Worm (Caenorhabditis elegans) whole organism, L1 larva: ENCODE results near the gene nhr-125.
"Not testable (repeated sequence)": the region's sequence is repeated elsewhere in the genome, so short reads cannot be mapped to it uniquely, and the experiment has no call there.

Experiments
- C34B4.2 ChIP-seq: sonication (generic microtip); optimal IDR thresholded peaks from 2 replicates; lab custom pipeline; 2017; ENCODE audit warnings: mild to moderate bottlenecking, missing genetic modification characterization, missing compliant biosample characterization
- Y116A8C.19 ChIP-seq: sonication (generic microtip); optimal IDR thresholded peaks from 2 replicates; lab custom pipeline; 2016; ENCODE audit warnings: missing compliant biosample characterization, missing genetic modification characterization, borderline replicate concordance
- aha-1 ChIP-seq: fragments of 150-350 bp; optimal IDR thresholded peaks from 2 replicates; lab custom pipeline; 2014; ENCODE audit warnings: missing biosample characterization, missing genetic modification characterization
- ceh-88 ChIP-seq: fragments of 200-800 bp; sonication (Bioruptor generic); IDR thresholded peaks from 2 replicates; pipeline ENCODE4 v1.3.6; 2022; ENCODE audit warnings: missing genetic modification characterization, missing compliant biosample characterization
- ceh-90 ChIP-seq: sonication (generic microtip); optimal IDR thresholded peaks from 2 replicates; lab custom pipeline; 2016; ENCODE audit warnings: missing genetic modification characterization, missing compliant biosample characterization
- ces-1 ChIP-seq: fragments of 150-350 bp; optimal IDR thresholded peaks from 2 replicates; lab custom pipeline; 2014; ENCODE audit warnings: missing biosample characterization, missing genetic modification reagents, missing genetic modification characterization
- dpl-1 ChIP-seq, 3 experiments: fragments of 150-350 bp in 2 of 3; sonication (generic microtip) in 1 of 3; optimal IDR thresholded peaks; 2 replicates each; lab custom pipeline; 2014 to 2017; ENCODE audit warnings: missing biosample characterization in 3 of 3, missing genetic modification characterization in 3 of 3, missing genetic modification reagents in 3 of 3
- efl-1 ChIP-seq, 4 experiments: fragments of 150-350 bp; optimal IDR thresholded peaks in 3 of 4; peaks in 1 of 4; 1 replicate in 1 of 4; 2 replicates in 3 of 4; lab custom pipeline; 2014; ENCODE audit warnings: missing biosample characterization in 2 of 4, missing genetic modification characterization in 2 of 4, missing genetic modification reagents in 2 of 4
- elt-3 ChIP-seq, 6 experiments: fragments of 150-350 bp in 1 of 6; sonication (generic microtip); optimal IDR thresholded peaks; 2 replicates each; lab custom pipeline; 2017 to 2018; ENCODE audit warnings: missing biosample characterization in 6 of 6, missing genetic modification characterization in 6 of 6, inconsistent platforms in 1 of 6
- fkh-8 ChIP-seq: sonication (generic microtip); optimal IDR thresholded peaks from 2 replicates; lab custom pipeline; 2016; ENCODE audit warnings: mild to moderate bottlenecking, missing genetic modification characterization, missing compliant biosample characterization
- grh-1 ChIP-seq: fragments of 200-800 bp; sonication (Bioruptor generic); IDR thresholded peaks from 2 replicates; pipeline ENCODE4 v1.3.6; 2022; ENCODE audit warnings: missing genetic modification reagents, missing genetic modification characterization, missing compliant biosample characterization
- hpl-2 ChIP-seq: fragments of 150-350 bp; optimal IDR thresholded peaks from 2 replicates; lab custom pipeline; 2014; ENCODE audit warnings: missing biosample characterization, missing genetic modification reagents, missing genetic modification characterization
- jun-1 ChIP-seq: fragments of 150-350 bp; optimal IDR thresholded peaks from 2 replicates; lab custom pipeline; 2014; ENCODE audit warnings: missing biosample characterization, missing genetic modification reagents, missing genetic modification characterization
- lin-14 ChIP-seq: fragments of 200-800 bp; sonication (Bioruptor generic); optimal IDR thresholded peaks from 2 replicates; lab custom pipeline; 2018; ENCODE audit warnings: mild to moderate bottlenecking, missing genetic modification characterization, moderate library complexity, missing compliant biosample characterization
- lin-35 ChIP-seq, 2 experiments: fragments of 150-350 bp; optimal IDR thresholded peaks; 2 replicates each; lab custom pipeline; 2014; ENCODE audit warnings: missing biosample characterization in 2 of 2, missing genetic modification characterization in 2 of 2, missing genetic modification reagents in 2 of 2
- lin-39 ChIP-seq: fragments of 150-350 bp; optimal IDR thresholded peaks from 2 replicates; lab custom pipeline; 2014; ENCODE audit warnings: missing biosample characterization, missing genetic modification reagents, missing genetic modification characterization
- lsy-2 ChIP-seq, 2 experiments: fragments of 150-350 bp; optimal IDR thresholded peaks; 2 replicates each; lab custom pipeline; 2014; ENCODE audit warnings: missing biosample characterization in 2 of 2, missing genetic modification characterization in 2 of 2
- mef-2 ChIP-seq: fragments of 150-350 bp; optimal IDR thresholded peaks from 2 replicates; lab custom pipeline; 2014; ENCODE audit warnings: missing biosample characterization, missing genetic modification characterization
- nhr-12 ChIP-seq: sonication (generic microtip); optimal IDR thresholded peaks from 2 replicates; lab custom pipeline; 2017; ENCODE audit warnings: missing biosample characterization, missing genetic modification characterization
- nhr-19 ChIP-seq: fragments of 200-800 bp; sonication (Bioruptor generic); conservative IDR thresholded peaks from 2 replicates; pipeline ENCODE4 v1.3.6; 2022; ENCODE audit warnings: missing genetic modification characterization, missing compliant biosample characterization
- nhr-47 ChIP-seq: sonication (generic microtip); optimal IDR thresholded peaks from 2 replicates; lab custom pipeline; 2016; ENCODE audit warnings: mild to moderate bottlenecking, missing genetic modification characterization, moderate library complexity, missing compliant biosample characterization
- nhr-71 ChIP-seq: sonication (generic microtip); optimal IDR thresholded peaks from 2 replicates; lab custom pipeline; 2016; ENCODE audit warnings: mild to moderate bottlenecking, missing genetic modification characterization, moderate library complexity, missing compliant biosample characterization
- nhr-76 ChIP-seq: sonication (generic microtip); optimal IDR thresholded peaks from 2 replicates; lab custom pipeline; 2017; ENCODE audit warnings: missing biosample characterization, missing genetic modification characterization
- nhr-77 ChIP-seq: fragments of 150-350 bp; optimal IDR thresholded peaks from 2 replicates; lab custom pipeline; 2014; ENCODE audit warnings: missing biosample characterization, missing genetic modification characterization
- nhr-85 ChIP-seq: sonication (generic microtip); peaks from one replicate; lab custom pipeline; 2016; ENCODE audit warnings: missing genetic modification characterization, inconsistent platforms, missing compliant biosample characterization
- pax-3 ChIP-seq: fragments of 200-800 bp; sonication (Bioruptor generic); optimal IDR thresholded peaks from 2 replicates; lab custom pipeline; 2018; ENCODE audit warnings: mild to moderate bottlenecking, missing genetic modification characterization, moderate library complexity, missing compliant biosample characterization
- skn-1 ChIP-seq: fragments of 150-350 bp; optimal IDR thresholded peaks from 2 replicates; lab custom pipeline; 2014; ENCODE audit warnings: missing biosample characterization, missing genetic modification characterization
- snu-23 ChIP-seq: sonication (generic microtip); optimal IDR thresholded peaks from 2 replicates; lab custom pipeline; 2016; ENCODE audit warnings: missing genetic modification characterization, missing compliant biosample characterization
- swsn-7 ChIP-seq: sonication (generic microtip); optimal IDR thresholded peaks from 2 replicates; lab custom pipeline; 2016; ENCODE audit warnings: missing genetic modification characterization, missing compliant biosample characterization
- tbx-2 ChIP-seq: sonication (generic microtip); optimal IDR thresholded peaks from 2 replicates; lab custom pipeline; 2016; ENCODE audit warnings: missing genetic modification characterization, missing compliant biosample characterization
- tlp-1 ChIP-seq: fragments of 150-350 bp; optimal IDR thresholded peaks from 2 replicates; lab custom pipeline; 2014; ENCODE audit warnings: missing biosample characterization, missing genetic modification characterization
- vab-15 ChIP-seq: sonication (generic microtip); optimal IDR thresholded peaks from 2 replicates; lab custom pipeline; 2017; ENCODE audit warnings: missing genotype, mild to moderate bottlenecking, missing genetic modification characterization, missing compliant biosample characterization
- xbp-1 ChIP-seq: sonication (generic microtip); optimal IDR thresholded peaks from 2 replicates; lab custom pipeline; 2016; ENCODE audit warnings: missing genetic modification characterization, missing compliant biosample characterization

The nhr-125 gene

DNA sequence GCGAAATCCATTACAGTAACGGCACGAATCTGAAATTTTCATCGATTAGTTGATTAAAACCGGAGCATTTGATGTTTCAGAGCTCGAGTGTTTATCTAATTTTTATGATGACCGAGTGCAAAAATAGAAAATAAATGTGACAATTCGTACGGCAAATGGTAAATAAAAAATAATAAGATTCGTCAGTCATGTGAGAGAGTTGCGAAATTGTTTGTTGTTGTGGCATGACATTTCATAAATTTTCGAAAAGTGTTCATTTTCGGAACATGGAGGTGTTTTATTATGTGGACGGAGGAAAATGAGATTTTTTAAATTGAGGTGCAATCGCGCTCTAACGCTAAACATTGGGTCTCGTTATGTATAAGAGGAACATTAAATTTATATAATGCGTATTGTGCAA, 16.4 kb upstream of the nhr-125 start:
- TF ChIP-seq jun-1 (tag; lab: Kevin White, UChicago), result no peak
- peak; percentile 13 for TF ChIP-seq skn-1 (tag; lab: Kevin White, UChicago)
- no peak for TF ChIP-seq ces-1 (GFP tag; lab: Kevin White, UChicago)

DNA sequence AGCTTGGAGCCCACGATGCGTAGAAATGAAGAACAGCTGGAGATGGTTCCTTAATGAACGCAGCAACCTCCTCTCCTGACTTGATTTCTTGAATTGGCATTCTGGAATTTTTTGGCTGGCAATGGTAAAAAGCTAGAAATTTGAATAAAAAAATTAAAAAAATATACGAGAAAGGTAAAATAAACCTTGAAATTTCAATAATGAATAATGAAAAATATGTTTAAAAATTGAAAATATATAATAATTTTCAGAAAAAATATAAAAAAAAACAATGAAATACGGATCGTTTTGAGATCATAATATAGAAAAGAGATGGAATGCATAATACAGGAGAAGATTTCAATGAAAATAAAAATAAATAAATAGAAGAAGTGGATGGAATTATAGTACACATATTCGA, 15.9 kb upstream of the nhr-125 start, which contains the start of gene glrx-3:
Gene glrx-3, minus strand, starts transcription at position 101 of the 400 bp plus-strand sequence.
- TF ChIP-seq ceh-90 (tag; lab: Kevin White, UChicago) (no peak), pax-3 (no peak), snu-23 (GFP tag; lab: Kevin White, UChicago) (no peak), aha-1 (no peak), grh-1 (GFP tag; lab: Robert Waterston, UW) (no peak), ceh-88 (no peak), lin-39 (tag; lab: Kevin White, UChicago) (no peak), hpl-2 (GFP tag; lab: Kevin White, UChicago) (no peak), mef-2 (tag; lab: Kevin White, UChicago) (no peak), nhr-76 (tag; lab: Kevin White, UChicago) (no peak), nhr-19 (GFP tag; lab: Robert Waterston, UW) (no peak), tlp-1 (tag; lab: Kevin White, UChicago) (no peak), fkh-8 (tag; lab: Kevin White, UChicago) (no peak), nhr-77 (tag; lab: Kevin White, UChicago) (no peak)

DNA sequence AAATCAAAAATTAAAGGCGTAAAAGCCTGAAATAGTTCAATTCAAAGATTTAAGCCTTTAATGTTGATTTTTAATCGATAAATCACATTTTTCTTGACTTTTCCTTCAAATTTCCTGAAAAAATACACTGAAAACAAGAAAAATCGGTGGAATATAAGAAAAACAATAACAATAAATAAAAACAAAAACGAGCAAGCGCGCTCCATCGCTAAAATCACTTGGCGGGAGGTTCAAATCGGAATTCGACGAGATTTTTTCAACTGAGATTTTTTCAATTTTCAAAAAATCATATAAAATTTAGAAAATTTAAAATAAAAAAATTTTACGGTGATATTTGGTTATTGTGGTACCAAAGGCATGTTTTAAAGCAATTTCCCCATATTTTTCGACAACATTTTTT, 14.2 kb upstream of the nhr-125 start:
- TF ChIP-seq xbp-1 (tag; lab: Kevin White, UChicago) (peak; percentile 8), nhr-12 (no peak), swsn-7 (tag; lab: Kevin White, UChicago) (no peak), dpl-1 (GFP tag; optimal IDR thresholded peaks at IDR 0.05; lab: Kevin White, UChicago) (peak; percentile 35 to 80 (median 53)), C34B4.2 (tag; lab: Kevin White, UChicago) (no peak), nhr-71 (tag; lab: Kevin White, UChicago) (peak; percentile 3), lin-35 (GFP tag; optimal IDR thresholded peaks at IDR 0.05; lab: Kevin White, UChicago) (peak; percentile 60 to 68), efl-1 (optimal IDR thresholded peaks at IDR 0.05; lab: Kevin White, UChicago) (peak; percentile 81 to 86), efl-1 (GFP tag; optimal IDR thresholded peaks at IDR 0.05 in 1 of 2; lab: Kevin White, UChicago) (peak; percentile 85 to 98), lsy-2 (tag; optimal IDR thresholded peaks at IDR 0.05; lab: Kevin White, UChicago) (peak in 1 of 2 experiments; percentile 2), nhr-47 (tag; lab: Kevin White, UChicago) (peak; percentile 12), Y116A8C.19 (tag; lab: Kevin White, UChicago) (no peak), elt-3 (tag; optimal IDR thresholded peaks at IDR 0.05; lab: Kevin White, UChicago) (no peak)

DNA sequence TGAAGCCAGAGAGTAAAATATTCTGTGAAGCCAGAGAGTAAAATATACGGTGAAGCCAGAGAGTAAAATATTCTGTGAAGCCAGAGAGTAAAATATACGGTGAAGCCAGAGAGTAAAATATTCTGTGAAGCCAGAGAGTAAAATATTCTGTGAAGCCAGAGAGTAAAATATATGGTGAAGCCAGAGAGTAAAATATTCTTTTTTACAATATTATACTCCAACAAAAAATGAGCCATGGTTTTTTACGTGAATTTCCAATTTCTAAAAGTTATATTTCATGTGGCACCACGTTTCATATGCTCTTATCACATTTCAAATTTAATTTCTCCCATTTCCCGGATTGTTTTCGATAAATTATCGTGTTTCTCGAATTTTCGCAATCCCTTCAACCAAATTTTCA, 11.1 kb upstream of the nhr-125 start, which contains the start of gene irld-1:
Gene irld-1, plus strand, starts transcription at position 301 of the 400 bp plus-strand sequence.
- not testable (repeated sequence) for TF ChIP-seq lin-14 (GFP tag; lab: Kevin White, UChicago); hpl-2 (GFP tag; lab: Kevin White, UChicago); dpl-1 (GFP tag; optimal IDR thresholded peaks at IDR 0.05; lab: Kevin White, UChicago)

DNA sequence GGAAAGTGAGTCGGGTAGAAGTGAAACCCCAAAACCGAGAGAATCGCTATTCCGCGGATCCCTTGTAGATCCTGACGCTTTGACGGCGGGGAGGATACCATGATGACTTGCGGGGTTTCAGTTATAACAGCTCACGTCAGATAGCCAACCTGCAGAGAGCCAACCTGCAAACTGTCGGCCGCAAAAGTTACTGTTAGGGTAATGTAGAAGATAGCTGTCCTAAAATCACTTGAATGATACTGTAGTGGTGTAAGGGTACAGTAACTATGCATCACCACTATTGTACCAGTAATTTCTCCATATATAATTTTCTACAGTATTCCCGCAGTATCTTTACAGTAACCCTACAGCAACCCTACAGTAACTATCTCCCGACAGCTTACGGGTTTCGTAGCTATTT, 7.1 kb upstream of the nhr-125 start, which contains the start of gene oac-12:
Gene oac-12, minus strand, starts transcription at position 101 of the 400 bp plus-strand sequence.
- TF ChIP-seq tbx-2 (no peak), nhr-85 (tag; lab: Kevin White, UChicago) (peak; percentile 2), vab-15 (tag; lab: Kevin White, UChicago) (no peak)
